Worm (Caenorhabditis elegans) whole organism, young adult: Measurements from ENCODE around the gene nlp-48.

Experiments
- B0336.3 ChIP-seq: fragments of 200-800 bp; sonication (Bioruptor generic); IDR thresholded peaks from 2 replicates; pipeline ENCODE4 v1.3.6; 2022; ENCODE audit warnings: missing genetic modification characterization, missing compliant biosample characterization
- C17E4.6 ChIP-seq: fragments of 200-800 bp; sonication (Bioruptor generic); IDR thresholded peaks from 2 replicates; pipeline ENCODE4 v1.3.6; 2022; ENCODE audit warnings: missing genetic modification reagents, missing genetic modification characterization, missing compliant biosample characterization
- F33H1.4 ChIP-seq: fragments of 200-800 bp; sonication (Bioruptor generic); IDR thresholded peaks from 2 replicates; pipeline ENCODE4 v1.3.6; 2022; ENCODE audit warnings: missing genetic modification reagents, missing genetic modification characterization, missing compliant biosample characterization
- F37B4.10 ChIP-seq: fragments of 200-800 bp; sonication (Bioruptor generic); IDR thresholded peaks from 2 replicates; pipeline ENCODE4 v1.3.6; 2022; ENCODE audit warnings: missing genetic modification characterization, missing compliant biosample characterization
- F49E8.2 ChIP-seq: sonication (generic microtip); optimal IDR thresholded peaks from 3 replicates; lab custom pipeline; 2017; ENCODE audit warnings: missing genetic modification characterization, mild to moderate bottlenecking, missing compliant biosample characterization, antibody characterized with exemption, moderate library complexity; ENCODE audit not compliant: insufficient read depth
- F55B11.4 ChIP-seq: sonication (generic microtip); optimal IDR thresholded peaks from 2 replicates; lab custom pipeline; 2016; ENCODE audit warnings: missing compliant biosample characterization, missing genetic modification characterization, borderline replicate concordance; ENCODE audit not compliant: insufficient read depth
- T07F8.4 ChIP-seq: sonication (generic microtip); optimal IDR thresholded peaks from 2 replicates; lab custom pipeline; 2016; ENCODE audit warnings: mild to moderate bottlenecking, missing genetic modification characterization, moderate library complexity, missing compliant biosample characterization
- Y53F4B.3 ChIP-seq: fragments of 200-800 bp; sonication (Bioruptor generic); IDR thresholded peaks from 2 replicates; pipeline ENCODE4 v1.3.6; 2022; ENCODE audit warnings: missing genetic modification reagents, missing genetic modification characterization, missing compliant biosample characterization
- Y56A3A.18 ChIP-seq: fragments of 200-800 bp; sonication (Bioruptor generic); IDR thresholded peaks from 2 replicates; pipeline ENCODE4 v1.3.6; 2022; ENCODE audit warnings: missing genetic modification reagents, missing genetic modification characterization, missing compliant biosample characterization
- akir-1 ChIP-seq: fragments of 200-800 bp; sonication (Bioruptor generic); optimal IDR thresholded peaks from 2 replicates; lab custom pipeline; 2018; ENCODE audit warnings: mild to moderate bottlenecking, missing genetic modification characterization, moderate library complexity, missing compliant biosample characterization
- ama-1 ChIP-seq, 3 experiments: fragments of 150-350 bp in 1 of 3; sonication (generic microtip) in 2 of 3; optimal IDR thresholded peaks; 2 replicates each; lab custom pipeline; 2014 to 2018; ENCODE audit warnings: missing biosample characterization in 2 of 3, missing genetic modification characterization in 2 of 3, missing genetic modification reagents in 2 of 3
- atf-7 ChIP-seq: sonication (generic microtip); optimal IDR thresholded peaks from 2 replicates; lab custom pipeline; 2017; ENCODE audit warnings: mild to moderate bottlenecking, missing genetic modification characterization, missing compliant biosample characterization
- attf-6 ChIP-seq: fragments of 200-800 bp; sonication (Bioruptor generic); IDR thresholded peaks from 2 replicates; pipeline ENCODE4 v1.3.6; 2022; ENCODE audit warnings: missing genetic modification reagents, missing genetic modification characterization, missing compliant biosample characterization
- ceh-100 ChIP-seq: fragments of 200-800 bp; sonication (Bioruptor generic); IDR thresholded peaks from 2 replicates; pipeline ENCODE4 v1.3.6; 2022; ENCODE audit warnings: missing genetic modification reagents, missing genetic modification characterization, missing compliant biosample characterization
- ceh-40 ChIP-seq: fragments of 200-800 bp; sonication (Bioruptor generic); IDR thresholded peaks from 2 replicates; pipeline ENCODE4 v1.3.6; 2022; ENCODE audit warnings: missing genetic modification characterization, missing compliant biosample characterization
- ceh-79 ChIP-seq: sonication (generic microtip); optimal IDR thresholded peaks from 2 replicates; lab custom pipeline; 2017; ENCODE audit warnings: mild to moderate bottlenecking, missing genetic modification characterization, missing compliant biosample characterization
- ceh-91 ChIP-seq: fragments of 200-800 bp; sonication (Bioruptor generic); IDR thresholded peaks from 2 replicates; pipeline ENCODE4 v1.3.6; 2022; ENCODE audit warnings: missing genetic modification reagents, missing genetic modification characterization, missing compliant biosample characterization
- chd-7 ChIP-seq: sonication (generic microtip); optimal IDR thresholded peaks from 2 replicates; lab custom pipeline; 2016; ENCODE audit warnings: mild to moderate bottlenecking, missing genetic modification characterization, moderate library complexity, missing compliant biosample characterization
- dpff-1 ChIP-seq: sonication (generic microtip); optimal IDR thresholded peaks from 2 replicates; lab custom pipeline; 2017; ENCODE audit warnings: mild to moderate bottlenecking, missing genetic modification characterization, missing compliant biosample characterization
- efl-1 ChIP-seq: fragments of 150-350 bp; optimal IDR thresholded peaks from 2 replicates; lab custom pipeline; 2014; ENCODE audit warnings: missing biosample characterization, missing genetic modification reagents, missing genetic modification characterization
- ekl-4 ChIP-seq: fragments of 200-800 bp; sonication (Bioruptor generic); IDR thresholded peaks from 2 replicates; pipeline ENCODE4 v1.3.6; 2022; ENCODE audit warnings: missing genetic modification reagents, missing genetic modification characterization, missing compliant biosample characterization
- ets-4 ChIP-seq: fragments of 200-800 bp; sonication (Bioruptor generic); optimal IDR thresholded peaks from 2 replicates; lab custom pipeline; 2018; ENCODE audit warnings: mild to moderate bottlenecking, missing genetic modification characterization, missing compliant biosample characterization
- hmg-20 ChIP-seq: fragments of 200-800 bp; sonication (Bioruptor generic); IDR thresholded peaks from 2 replicates; pipeline ENCODE4 v1.3.6; 2022; ENCODE audit warnings: missing genetic modification reagents, missing genetic modification characterization, missing compliant biosample characterization
- hrde-1 ChIP-seq: sonication (generic microtip); optimal IDR thresholded peaks from 2 replicates; lab custom pipeline; 2016; ENCODE audit warnings: missing genetic modification characterization, mild to moderate bottlenecking, missing compliant biosample characterization, moderate library complexity, missing genotype, missing genetic modification reagents, borderline replicate concordance
- hsf-1 ChIP-seq: fragments of 200-800 bp; sonication (Bioruptor generic); IDR thresholded peaks from 2 replicates; pipeline ENCODE4 v1.3.6; 2022; ENCODE audit warnings: missing genetic modification reagents, missing genetic modification characterization, missing compliant biosample characterization
- let-526 ChIP-seq: fragments of 200-800 bp; sonication (Bioruptor generic); IDR thresholded peaks from 2 replicates; pipeline ENCODE4 v1.3.6; 2022; ENCODE audit warnings: missing genetic modification reagents, missing genetic modification characterization, missing compliant biosample characterization
- lin-26 ChIP-seq: fragments of 200-800 bp; sonication (Bioruptor generic); IDR thresholded peaks from 2 replicates; pipeline ENCODE4 v1.3.6; 2022; ENCODE audit warnings: missing genetic modification reagents, missing genetic modification characterization, missing compliant biosample characterization
- lin-35 ChIP-seq, 3 experiments: fragments of 150-350 bp in 2 of 3; sonication (generic microtip) in 1 of 3; optimal IDR thresholded peaks; 2 replicates each; lab custom pipeline; 2014 to 2018; ENCODE audit warnings: missing biosample characterization in 3 of 3, missing genetic modification characterization in 3 of 3, missing genetic modification reagents in 3 of 3
- lin-54 ChIP-seq: fragments of 200-800 bp; sonication (Bioruptor generic); optimal IDR thresholded peaks from 2 replicates; lab custom pipeline; 2018; ENCODE audit warnings: mild to moderate bottlenecking, missing genetic modification characterization, missing compliant biosample characterization
- madf-3 ChIP-seq: fragments of 200-800 bp; sonication (Bioruptor generic); IDR thresholded peaks from 2 replicates; pipeline ENCODE4 v1.3.6; 2022; ENCODE audit warnings: missing genetic modification reagents, missing genetic modification characterization, missing compliant biosample characterization
- madf-6 ChIP-seq: fragments of 200-800 bp; sonication (Bioruptor generic); IDR thresholded peaks from 2 replicates; pipeline ENCODE4 v1.3.6; 2022; ENCODE audit warnings: missing genetic modification reagents, missing genetic modification characterization, missing compliant biosample characterization
- madf-8 ChIP-seq: fragments of 200-800 bp; sonication (Bioruptor generic); conservative IDR thresholded peaks from 2 replicates; pipeline ENCODE4 v1.3.6; 2022; ENCODE audit warnings: missing genetic modification reagents, missing genetic modification characterization, missing compliant biosample characterization
- mcd-1 ChIP-seq: fragments of 200-800 bp; sonication (Bioruptor generic); IDR thresholded peaks from 2 replicates; pipeline ENCODE4 v1.3.6; 2022; ENCODE audit warnings: missing genetic modification reagents, missing genetic modification characterization, missing compliant biosample characterization
- nfya-2 ChIP-seq: fragments of 200-800 bp; sonication (Bioruptor generic); IDR thresholded peaks from 2 replicates; pipeline ENCODE4 v1.3.6; 2022; ENCODE audit warnings: missing genetic modification reagents, missing genetic modification characterization, missing compliant biosample characterization
- nfyb-1 ChIP-seq: fragments of 200-800 bp; sonication (Bioruptor generic); IDR thresholded peaks from 2 replicates; pipeline ENCODE4 v1.3.6; 2022; ENCODE audit warnings: missing genetic modification reagents, missing genetic modification characterization, missing compliant biosample characterization
- nhr-90 ChIP-seq: sonication (generic microtip); optimal IDR thresholded peaks from 2 replicates; lab custom pipeline; 2016; ENCODE audit warnings: missing genotype, mild to moderate bottlenecking, missing genetic modification characterization, missing compliant biosample characterization
- rcor-1 ChIP-seq: fragments of 200-800 bp; sonication (Bioruptor generic); IDR thresholded peaks from 2 replicates; pipeline ENCODE4 v1.3.6; 2022; ENCODE audit warnings: missing genetic modification reagents, missing genetic modification characterization, missing compliant biosample characterization
- repo-1 ChIP-seq: sonication (generic microtip); optimal IDR thresholded peaks from 2 replicates; lab custom pipeline; 2017; ENCODE audit warnings: mild to moderate bottlenecking, missing genetic modification characterization, missing compliant biosample characterization
- snpc-1.3 ChIP-seq: sonication (generic microtip); optimal IDR thresholded peaks from 2 replicates; lab custom pipeline; 2017; ENCODE audit warnings: missing genetic modification characterization, mild to moderate bottlenecking, missing compliant biosample characterization, antibody characterized with exemption, moderate library complexity, missing genotype, missing genetic modification reagents; ENCODE audit not compliant: insufficient read depth
- snpc-4 ChIP-seq, 5 experiments: fragments of 150-350 bp in 1 of 5; sonication (generic microtip) in 4 of 5; optimal IDR thresholded peaks; 2 replicates each; lab custom pipeline; 2014 to 2018; ENCODE audit warnings: missing genetic modification characterization in 5 of 5, missing biosample characterization in 3 of 5, antibody characterized with exemption in 2 of 5, mild to moderate bottlenecking in 2 of 5, missing compliant biosample characterization in 2 of 5, missing genotype in 2 of 5, moderate library complexity in 2 of 5, missing genetic modification reagents in 1 of 5
- tbp1 ChIP-seq: fragments of 200-800 bp; sonication (Bioruptor generic); optimal IDR thresholded peaks from 2 replicates; lab custom pipeline; 2018; ENCODE audit warnings: mild to moderate bottlenecking, missing genetic modification characterization, missing compliant biosample characterization
- xnd-1 ChIP-seq: sonication (generic microtip); optimal IDR thresholded peaks from 2 replicates; lab custom pipeline; 2016; ENCODE audit warnings: missing genotype, missing genetic modification reagents, missing genetic modification characterization, missing compliant biosample characterization
- zim-3 ChIP-seq: sonication (generic microtip); optimal IDR thresholded peaks from 2 replicates; lab custom pipeline; 2017; ENCODE audit warnings: mild to moderate bottlenecking, missing genetic modification characterization, moderate library complexity, missing compliant biosample characterization
- ztf-18 ChIP-seq: sonication (generic microtip); optimal IDR thresholded peaks from 2 replicates; lab custom pipeline; 2016; ENCODE audit warnings: missing genotype, mild to moderate bottlenecking, missing genetic modification characterization, missing compliant biosample characterization
- ztf-6 ChIP-seq: fragments of 200-800 bp; sonication (Bioruptor generic); IDR thresholded peaks from 2 replicates; pipeline ENCODE4 v1.3.6; 2022; ENCODE audit warnings: missing genetic modification reagents, missing genetic modification characterization, missing compliant biosample characterization

nlp-48 gene

DNA sequence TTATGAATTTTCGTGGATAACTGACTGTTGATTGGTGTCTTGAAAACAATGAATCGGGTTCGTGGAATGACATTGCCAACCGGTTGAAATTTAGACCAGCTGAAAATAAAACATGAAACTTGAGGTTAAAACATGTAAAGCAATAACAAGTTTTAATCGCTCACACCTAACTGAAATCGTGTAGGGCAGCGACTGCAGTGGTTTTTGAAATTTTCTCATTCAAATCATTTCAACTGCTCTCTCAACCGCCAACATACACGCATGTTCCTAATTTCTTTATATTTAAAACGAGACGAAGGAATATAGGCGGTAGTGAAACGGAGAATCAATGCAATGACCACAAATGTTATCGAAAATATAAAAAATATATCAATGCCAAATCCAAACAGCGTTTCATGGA is 41.9 kb upstream of the nlp-48 start:
- TF ChIP-seq F55B11.4 (tag; lab: Kevin White, UChicago) (no peak), ekl-4 (peak; percentile 30; the same call in 1 of the 2 replicates), tbp1 (peak; percentile 0), ztf-18 (tag; lab: Kevin White, UChicago) (peak; percentile 48), akir-1 (GFP tag; lab: Kevin White, UChicago) (no peak), madf-8 (GFP tag; lab: Robert Waterston, UW) (peak; percentile 19; the same call in 1 of the 2 replicates), mcd-1 (GFP tag; lab: Robert Waterston, UW) (no peak), atf-7 (tag; lab: Kevin White, UChicago) (peak; percentile 45), lin-26 (GFP tag; lab: Robert Waterston, UW) (peak; percentile 57; the same call in 1 of the 2 replicates), nfyb-1 (GFP tag; lab: Robert Waterston, UW) (peak; percentile 45; the same call in 1 of the 2 replicates), B0336.3 (GFP tag; lab: Robert Waterston, UW) (peak; percentile 38), xnd-1 (tag; lab: Kevin White, UChicago) (no peak), hsf-1 (GFP tag; lab: Robert Waterston, UW) (0 out of 2 replicates have a peak, but pooled peaks have one; percentile 34), nfya-2 (GFP tag; lab: Robert Waterston, UW) (0 out of 2 replicates have a peak, but pooled peaks have one; percentile 35), ceh-79 (tag; lab: Kevin White, UChicago) (peak; percentile 45), snpc-4 (GFP tag; optimal IDR thresholded peaks at IDR 0.05; lab: Kevin White, UChicago) (no peak), snpc-4 (tag; optimal IDR thresholded peaks at IDR 0.05; lab: Kevin White, UChicago) (no peak), efl-1 (GFP tag; lab: Kevin White, UChicago) (no peak), madf-3 (GFP tag; lab: Robert Waterston, UW) (0 out of 2 replicates have a peak, but pooled peaks have one; percentile 33), lin-54 (GFP tag; lab: Kevin White, UChicago) (peak; percentile 37), madf-6 (peak; percentile 74), snpc-1.3 (tag; lab: Kevin White, UChicago) (peak; percentile 39), hmg-20 (GFP tag; lab: Robert Waterston, UW) (no peak)

DNA sequence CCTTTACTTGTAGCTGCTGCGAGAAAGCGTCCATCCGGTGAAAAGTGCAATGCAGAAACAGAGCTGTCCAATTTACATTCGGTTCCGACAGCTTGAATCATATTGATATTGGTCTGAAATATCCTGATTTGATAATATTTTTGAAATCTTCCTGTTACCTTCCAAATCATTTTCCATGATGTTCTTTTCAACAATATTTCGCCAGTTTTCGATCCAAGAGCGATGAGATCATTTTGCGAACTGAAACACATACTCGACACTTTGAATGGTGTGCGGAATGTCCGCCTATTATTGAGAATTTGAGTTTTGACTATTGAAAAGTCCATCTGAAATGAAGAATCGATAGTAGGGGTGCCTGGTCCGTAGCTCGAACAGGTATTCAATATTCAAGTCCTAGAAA is 40.2 kb upstream of the nlp-48 start, which contains the start of gene emb-30:
Gene emb-30, minus strand, starts transcription at position 328 of the 400 bp plus-strand sequence.
- TF ChIP-seq ama-1 (optimal IDR thresholded peaks at IDR 0.05; lab: Kevin White, UChicago) = peak; percentile 46
- TF ChIP-seq ama-1 (GFP tag; optimal IDR thresholded peaks at IDR 0.05; lab: Kevin White, UChicago) = peak in 1 of 2 experiments; percentile 30
- TF ChIP-seq dpff-1 (tag; lab: Kevin White, UChicago) = peak; percentile 10
- TF ChIP-seq F49E8.2 (tag; lab: Kevin White, UChicago) = peak; percentile 19
- TF ChIP-seq nhr-90 (tag; lab: Kevin White, UChicago) = no peak
- TF ChIP-seq Y53F4B.3 (GFP tag; lab: Robert Waterston, UW) = no peak
- TF ChIP-seq T07F8.4 (tag; lab: Kevin White, UChicago) = no peak
- peak in 1 of 3 experiments; percentile 18 for TF ChIP-seq lin-35 (GFP tag; optimal IDR thresholded peaks at IDR 0.05; lab: Kevin White, UChicago)
- TF ChIP-seq F33H1.4 = 0 out of 2 replicates have a peak, but pooled peaks have one; percentile 13
- TF ChIP-seq madf-3 (GFP tag; lab: Robert Waterston, UW) = no peak
- TF ChIP-seq ceh-91 = no peak
- TF ChIP-seq madf-6 = peak; percentile 35
- no peak for TF ChIP-seq ztf-6 (GFP tag; lab: Robert Waterston, UW)
- TF ChIP-seq lin-54 (GFP tag; lab: Kevin White, UChicago) = peak; percentile 10
- 0 out of 2 replicates have a peak, but pooled peaks have one; percentile 56 for TF ChIP-seq F37B4.10 (GFP tag; lab: Robert Waterston, UW)
- TF ChIP-seq ets-4 (GFP tag; lab: Kevin White, UChicago) = no peak
- TF ChIP-seq chd-7 (tag; lab: Kevin White, UChicago) = peak; percentile 1
- TF ChIP-seq attf-6 = no peak
- TF ChIP-seq repo-1 (tag; lab: Kevin White, UChicago) = peak; percentile 66
- TF ChIP-seq hsf-1 (GFP tag; lab: Robert Waterston, UW) = 0 out of 2 replicates have a peak, but pooled peaks have one; percentile 33
- TF ChIP-seq Y56A3A.18 = peak; percentile 76; the same call in 1 of the 2 replicates
- TF ChIP-seq C17E4.6 (GFP tag; lab: Robert Waterston, UW) = no peak
- no peak for TF ChIP-seq let-526 (GFP tag; lab: Robert Waterston, UW)
- no peak for TF ChIP-seq ceh-40 (GFP tag; lab: Robert Waterston, UW)
- no peak for TF ChIP-seq hrde-1 (tag; lab: Kevin White, UChicago)
- TF ChIP-seq zim-3 (tag; lab: Kevin White, UChicago) = no peak
- no peak for TF ChIP-seq rcor-1 (GFP tag; lab: Robert Waterston, UW)
- no peak for TF ChIP-seq ceh-100 (GFP tag; lab: Robert Waterston, UW)
